Worm (Caenorhabditis elegans): Measurements from ENCODE around the gene T02G5.7.

T02G5.7 gene

ce11 chrII:7075564-7076228 is at the start of gene T02G5.7:
T02G5.7 (plus strand) TSS chrII:7075614.
- TF ChIP-seq eyg-1 (tag; optimal IDR thresholded peaks at IDR 0.05) (no peak), elt-4 (tag; optimal IDR thresholded peaks at IDR 0.05) (no peak), ceh-45 (GFP tag; IDR thresholded peaks at IDR 0.05) (no peak), ceh-2 (tag; optimal IDR thresholded peaks at IDR 0.05) (no peak), pqm-1 (tag; optimal IDR thresholded peaks at IDR 0.05) (no peak), tbx-2 (tag; optimal IDR thresholded peaks at IDR 0.05) (no peak), dve-1 (tag; optimal IDR thresholded peaks at IDR 0.05) (no peak), ceh-24 (tag; optimal IDR thresholded peaks at IDR 0.05) (no peak), Y22D7AL.16 (tag; optimal IDR thresholded peaks at IDR 0.05) (no peak)

- TF ChIP-seq nhr-11 (tag; optimal IDR thresholded peaks at IDR 0.05) = no peak
- TF ChIP-seq elt-4 (tag; optimal IDR thresholded peaks at IDR 0.05) = no peak
- TF ChIP-seq T23F11.4 (GFP tag; optimal IDR thresholded peaks at IDR 0.05) = no peak
- no peak for TF ChIP-seq lim-6 (tag; optimal IDR thresholded peaks at IDR 0.05)
These were observed 45.9 kb upstream of the T02G5.7 start for ce11 chrII:7029524-7029923.

ce11 chrII:7031137-7031697 is 44.2 kb upstream of the T02G5.7 start:
- TF ChIP-seq elt-2 (tag; optimal IDR thresholded peaks at IDR 0.05) (peak; percentile 2), elt-4 (tag; optimal IDR thresholded peaks at IDR 0.05) (no peak), Y22D7AL.16 (tag; optimal IDR thresholded peaks at IDR 0.05) (no peak), ceh-14 (tag; optimal IDR thresholded peaks at IDR 0.05) (peak; percentile 11), nfya-1 (tag; optimal IDR thresholded peaks at IDR 0.05) (peak; percentile 12), K09A11.1 (tag; optimal IDR thresholded peaks at IDR 0.05; ENCODE audit: insufficient read depth) (no peak)

ce11 chrII:7037659-7038342 is 37.6 kb upstream of the T02G5.7 start, which contains the start of gene cin-4:
cin-4 (plus strand) TSS chrII:7038292.
- TF ChIP-seq ama-1 (optimal IDR thresholded peaks at IDR 0.05) (no peak), che-1 (tag; optimal IDR thresholded peaks at IDR 0.05) (no peak), lin-11 (tag; optimal IDR thresholded peaks at IDR 0.05) (no peak), K02D7.2 (tag; optimal IDR thresholded peaks at IDR 0.05) (no peak)

- no peak for TF ChIP-seq lin-11 (tag; optimal IDR thresholded peaks at IDR 0.05)
- TF ChIP-seq che-1 (tag; optimal IDR thresholded peaks at IDR 0.05) = no peak
- TF ChIP-seq syd-9 (tag; optimal IDR thresholded peaks at IDR 0.05) = no peak
- no peak for TF ChIP-seq eyg-1 (tag; optimal IDR thresholded peaks at IDR 0.05)
- no peak for TF ChIP-seq ceh-14 (tag; optimal IDR thresholded peaks at IDR 0.05)
These were observed 25.9 kb upstream of the T02G5.7 start for ce11 chrII:7049470-7049869.

- TF ChIP-seq nfya-1 (tag; optimal IDR thresholded peaks at IDR 0.05) (peak; percentile 46), unc-42 (tag; optimal IDR thresholded peaks at IDR 0.05) (peak; percentile 15), ceh-30 (tag; optimal IDR thresholded peaks at IDR 0.05) (peak; percentile 18), pqm-1 (tag; optimal IDR thresholded peaks at IDR 0.05) (no peak), tbx-2 (tag; optimal IDR thresholded peaks at IDR 0.05) (peak; percentile 22), ceh-31 (tag; optimal IDR thresholded peaks at IDR 0.05) (peak; percentile 40)
These were observed 25.2 kb upstream of the T02G5.7 start, which contains the start of the genes tcer-1 and ZK1127.5 for ce11 chrII:7050021-7050722. tcer-1 (minus strand) TSS chrII:7050071. ZK1127.5 (plus strand) TSS chrII:7050672.

ce11 chrII:7051778-7052177 is 23.6 kb upstream of the T02G5.7 start, which contains the start of gene ZK1127.12:
ZK1127.12 (plus strand) TSS chrII:7052078.
- TF ChIP-seq madf-2 (tag; optimal IDR thresholded peaks at IDR 0.05) = no peak
